Worm (Caenorhabditis elegans) whole organism, L4/young adult: ENCODE measurements around the gene bath-7.

Experiments used
- W03F9.2 ChIP-seq: fragments of 150-350 bp; optimal IDR thresholded peaks from 2 replicates; lab custom pipeline; 2014; ENCODE audit warnings: missing biosample characterization, missing genetic modification characterization
- dao-5 ChIP-seq: sonication (generic microtip); optimal IDR thresholded peaks from 2 replicates; lab custom pipeline; 2016; ENCODE audit warnings: missing genotype, missing genetic modification characterization, moderate library complexity, missing compliant biosample characterization

DNA sequence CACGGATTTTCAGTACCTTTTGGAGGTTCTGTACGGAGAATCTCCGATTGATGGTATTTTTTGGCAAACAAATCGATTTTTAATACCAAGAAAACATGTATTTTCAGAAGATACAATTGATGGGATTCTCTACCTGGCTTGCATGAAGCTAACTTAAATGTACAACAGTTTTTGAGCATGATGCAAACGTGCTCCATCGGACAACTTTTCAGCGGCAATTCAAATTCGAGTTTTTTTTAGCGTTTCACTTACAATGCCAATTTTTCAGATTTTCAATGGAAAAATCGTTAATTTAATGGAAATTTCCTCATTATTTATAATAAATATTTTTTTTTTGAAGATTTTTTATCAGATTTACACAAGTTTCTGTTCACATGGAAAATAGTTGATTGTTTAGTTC, 7.7 kb upstream of the bath-7 start:
- TF ChIP-seq dao-5 (no peak), W03F9.2 (tag; lab: Kevin White, UChicago) (no peak)
